Fruit fly (Drosophila melanogaster): Measurements from ENCODE around the gene CG17726.

The CG17726 gene

dm6 chr3R:11237598-11237997 lies 11.0 kb downstream of the CG17726 start, which contains the start of gene CG31388 (continued):
- TF ChIP-seq chinmo (GFP tag; IDR thresholded peaks at IDR 0.05; ENCODE audit: partially characterized antibody): no peak
- TF ChIP-seq HmgZ (tag; optimal IDR thresholded peaks at IDR 0.05): peak; percentile 27
- TF ChIP-seq CG10654 (GFP tag; optimal IDR thresholded peaks at IDR 0.05): no peak
- TF ChIP-seq ewg (GFP tag; optimal IDR thresholded peaks at IDR 0.05): no peak
- no peak for TF ChIP-seq Asciz (GFP tag; optimal IDR thresholded peaks at IDR 0.05)
- TF ChIP-seq CG10565 (GFP tag; optimal IDR thresholded peaks at IDR 0.05): no peak
- TF ChIP-seq Mad (GFP tag; optimal IDR thresholded peaks at IDR 0.05): no peak
- TF ChIP-seq CG16863 (GFP tag; optimal IDR thresholded peaks at IDR 0.05): no peak
- TF ChIP-seq CG18476 (GFP tag; optimal IDR thresholded peaks at IDR 0.05): no peak
- TF ChIP-seq CG8281 (tag; optimal IDR thresholded peaks at IDR 0.05): no peak
- TF ChIP-seq CG10543 (GFP tag; optimal IDR thresholded peaks at IDR 0.05): no peak
- no peak for TF ChIP-seq eve (GFP tag; optimal IDR thresholded peaks at IDR 0.05)
- TF ChIP-seq CG12155 (GFP tag; optimal IDR thresholded peaks at IDR 0.05): no peak
- no peak for TF ChIP-seq H15 (GFP tag; IDR thresholded peaks at IDR 0.05)
- TF ChIP-seq crp (GFP tag; optimal IDR thresholded peaks at IDR 0.05): peak in 1 of 2 experiments; percentile 49
- no peak for TF ChIP-seq C15 (GFP tag; IDR thresholded peaks at IDR 0.05)
- no peak for TF ChIP-seq CG3407 (GFP tag; optimal IDR thresholded peaks at IDR 0.05)
- no peak for TF ChIP-seq Hr39 (optimal IDR thresholded peaks at IDR 0.05)
- TF ChIP-seq CG11723 (GFP tag; optimal IDR thresholded peaks at IDR 0.05): no peak
- TF ChIP-seq NC2β (GFP tag; optimal IDR thresholded peaks at IDR 0.05): no peak
- TF ChIP-seq CG10366 (GFP tag; IDR thresholded peaks at IDR 0.05): no peak
- peak; percentile 16 for TF ChIP-seq gfzf (GFP tag; optimal IDR thresholded peaks at IDR 0.05)
- TF ChIP-seq CG9932 (GFP tag; IDR thresholded peaks at IDR 0.05): no peak
- TF ChIP-seq lov (optimal IDR thresholded peaks at IDR 0.05): no peak
- no peak for TF ChIP-seq lov (GFP tag; IDR thresholded peaks at IDR 0.05)
- no peak for TF ChIP-seq Mes4 (GFP tag; optimal IDR thresholded peaks at IDR 0.05)
- no peak for TF ChIP-seq rib (GFP tag; IDR thresholded peaks at IDR 0.05)
- no peak for TF ChIP-seq CG10979 (tag; optimal IDR thresholded peaks at IDR 0.05)
- TF ChIP-seq CG7745 (tag; optimal IDR thresholded peaks at IDR 0.05): no peak
- no peak for TF ChIP-seq Neu2 (GFP tag; optimal IDR thresholded peaks at IDR 0.05; ENCODE audit: borderline replicate concordance)
- TF ChIP-seq corto (GFP tag; optimal IDR thresholded peaks at IDR 0.05): no peak
- TF ChIP-seq Nf-YC (tag; optimal IDR thresholded peaks at IDR 0.05): no peak
- no peak for TF ChIP-seq ab (GFP tag; optimal IDR thresholded peaks at IDR 0.05)
- no peak for TF ChIP-seq CG4730 (GFP tag; IDR thresholded peaks at IDR 0.05)
- no peak for TF ChIP-seq CG6654 (GFP tag; optimal IDR thresholded peaks at IDR 0.05)
- TF ChIP-seq btn (GFP tag; optimal IDR thresholded peaks at IDR 0.05): no peak
- TF ChIP-seq twi (tag; optimal IDR thresholded peaks at IDR 0.05): no peak
- no peak for TF ChIP-seq pho (GFP tag; optimal IDR thresholded peaks at IDR 0.05)
- peak; percentile 20 for TF ChIP-seq yki (optimal IDR thresholded peaks at IDR 0.05)
- TF ChIP-seq insv (GFP tag; optimal IDR thresholded peaks at IDR 0.05): no peak
- TF ChIP-seq CG17328 (GFP tag; IDR thresholded peaks at IDR 0.05): no peak
- no peak for TF ChIP-seq grn (GFP tag; optimal IDR thresholded peaks at IDR 0.05)
- no peak for TF ChIP-seq dan (GFP tag; IDR thresholded peaks at IDR 0.05)
- TF ChIP-seq chn (GFP tag; optimal IDR thresholded peaks at IDR 0.05): no peak
- TF ChIP-seq Ssrp (tag; optimal IDR thresholded peaks at IDR 0.05): no peak
- TF ChIP-seq ro (GFP tag; IDR thresholded peaks at IDR 0.05): no peak
- peak; percentile 85 for TF ChIP-seq MBD-R2 (GFP tag; IDR thresholded peaks at IDR 0.05)
- no peak for TF ChIP-seq Gug (GFP tag; IDR thresholded peaks at IDR 0.05)
- no peak for TF ChIP-seq CG9876 (GFP tag; optimal IDR thresholded peaks at IDR 0.05)
- TF ChIP-seq CG12659 (GFP tag; optimal IDR thresholded peaks at IDR 0.05): no peak
- peak; percentile 98 for TF ChIP-seq D19A (tag; optimal IDR thresholded peaks at IDR 0.05)
- peak; percentile 31 for TF ChIP-seq CG1603 (tag; optimal IDR thresholded peaks at IDR 0.05)
- no peak for TF ChIP-seq CG12104 (GFP tag; optimal IDR thresholded peaks at IDR 0.05)

Data from whole organism, embryonic.